Comparison of ENCODE assay signal across 4 worm cellular contexts in genomic region chrX:2495865-2496314, ce11.
A peak's percentile ranks its signal among the peaks of the same experiment; 100 is the strongest.
TF ChIP-seq lines count a peak whose summit lies in the region.

Gene rabr-1 (plus strand): TSS chrX:2496180.

TF ChIP-seq in whole organism, L2 larva, 48 proteins besides CTCF, POLR2A, EP300 and RAD21 (continues in another document):
- TF ChIP-seq gmeb-1 (tag; optimal IDR thresholded peaks at IDR 0.05; lab: Kevin White, UChicago) (peak; percentile 3), nhr-10 (tag; optimal IDR thresholded peaks at IDR 0.05; lab: Kevin White, UChicago) (no peak), ceh-16 (tag; optimal IDR thresholded peaks at IDR 0.05; lab: Kevin White, UChicago) (peak; percentile 34), nhr-21 (tag; optimal IDR thresholded peaks at IDR 0.05; lab: Kevin White, UChicago) (peak; percentile 51), lin-13 (GFP tag; optimal IDR thresholded peaks at IDR 0.05; lab: Kevin White, UChicago) (peak; percentile 11), nhr-129 (tag; optimal IDR thresholded peaks at IDR 0.05; lab: Kevin White, UChicago) (peak; percentile 72), crh-2 (tag; optimal IDR thresholded peaks at IDR 0.05; lab: Kevin White, UChicago) (no peak), ztf-1 (GFP tag; conservative IDR thresholded peaks at IDR 0.05; lab: Robert Waterston, UW) (no peak), lsy-2 (tag; optimal IDR thresholded peaks at IDR 0.05; lab: Kevin White, UChicago) (peak in 1 of 2 experiments; percentile 29), ama-1 (optimal IDR thresholded peaks at IDR 0.05; lab: Kevin White, UChicago) (no peak), mdl-1 (tag; optimal IDR thresholded peaks at IDR 0.05; lab: Kevin White, UChicago) (no peak), sma-9 (GFP tag; optimal IDR thresholded peaks at IDR 0.05; lab: Kevin White, UChicago) (peak; percentile 69), sma-9 (tag; optimal IDR thresholded peaks at IDR 0.05; lab: Kevin White, UChicago) (no peak), sem-4 (tag; optimal IDR thresholded peaks at IDR 0.05; lab: Kevin White, UChicago) (no peak), fos-1 (tag; optimal IDR thresholded peaks at IDR 0.05; lab: Kevin White, UChicago) (peak; percentile 55), nhr-12 (tag; optimal IDR thresholded peaks at IDR 0.05; lab: Kevin White, UChicago) (no peak), snpc-4 (tag; optimal IDR thresholded peaks at IDR 0.05; lab: Kevin White, UChicago) (peak; percentile 27), nhr-237 (tag; optimal IDR thresholded peaks at IDR 0.05; lab: Kevin White, UChicago) (no peak), blmp-1 (tag; optimal IDR thresholded peaks at IDR 0.05; lab: Kevin White, UChicago; ENCODE audit: insufficient read depth) (peak; percentile 82), egl-27 (tag; optimal IDR thresholded peaks at IDR 0.05; lab: Kevin White, UChicago) (peak; percentile 59), lin-11 (tag; optimal IDR thresholded peaks at IDR 0.05; lab: Kevin White, UChicago) (no peak), F13H6.1 (tag; optimal IDR thresholded peaks at IDR 0.05; lab: Kevin White, UChicago) (peak; percentile 67), C34F6.9 (tag; optimal IDR thresholded peaks at IDR 0.05; lab: Kevin White, UChicago) (peak; percentile 30)

TF ChIP-seq in whole organism, L4 larva, 104 proteins besides CTCF, POLR2A, EP300 and RAD21 (continues in another document):
- TF ChIP-seq saeg-2 (GFP tag; IDR thresholded peaks at IDR 0.05; lab: Robert Waterston, UW) = no peak
- no peak for TF ChIP-seq Y75B8A.6 (GFP tag; IDR thresholded peaks at IDR 0.05; lab: Robert Waterston, UW)
- peak; percentile 66 for TF ChIP-seq mep-1 (tag; optimal IDR thresholded peaks at IDR 0.05; lab: Kevin White, UChicago)
- TF ChIP-seq sdz-12 (GFP tag; optimal IDR thresholded peaks at IDR 0.05; lab: Kevin White, UChicago) = no peak
- no peak for TF ChIP-seq nhr-6 (tag; optimal IDR thresholded peaks at IDR 0.05; lab: Kevin White, UChicago)
- TF ChIP-seq dpl-1 (GFP tag; optimal IDR thresholded peaks at IDR 0.05; lab: Kevin White, UChicago) = no peak
- no peak for TF ChIP-seq fos-1 (tag; optimal IDR thresholded peaks at IDR 0.05; lab: Kevin White, UChicago)
- peak; percentile 64 for TF ChIP-seq hlh-11 (tag; optimal IDR thresholded peaks at IDR 0.05; lab: Kevin White, UChicago)
- TF ChIP-seq ceh-44 (GFP tag; IDR thresholded peaks at IDR 0.05; lab: Robert Waterston, UW) = no peak
- no peak for TF ChIP-seq ceh-28 (tag; optimal IDR thresholded peaks at IDR 0.05; lab: Kevin White, UChicago)
- TF ChIP-seq duxl-1 (tag; optimal IDR thresholded peaks at IDR 0.05; lab: Kevin White, UChicago; ENCODE audit: poor library complexity) = peak; percentile 13
- peak; percentile 42 for TF ChIP-seq dve-1 (tag; optimal IDR thresholded peaks at IDR 0.05; lab: Kevin White, UChicago; ENCODE audit: insufficient read depth)
- peak; percentile 8 for TF ChIP-seq rbr-2 (tag; optimal IDR thresholded peaks at IDR 0.05; lab: Kevin White, UChicago)
- peak in 1 of 2 experiments; percentile 31 for TF ChIP-seq mdl-1 (tag; optimal IDR thresholded peaks at IDR 0.05; lab: Kevin White, UChicago)
- peak; percentile 96 for TF ChIP-seq aha-1 (tag; lab: Kevin White, UChicago)
- TF ChIP-seq egl-43 (GFP tag; IDR thresholded peaks at IDR 0.05; lab: Robert Waterston, UW) = 0 out of 2 replicates have a peak, but pooled peaks have one; percentile 49
- no peak for TF ChIP-seq D1046.2 (GFP tag; IDR thresholded peaks at IDR 0.05; lab: Robert Waterston, UW)
- TF ChIP-seq spr-1 (tag; optimal IDR thresholded peaks at IDR 0.05; lab: Kevin White, UChicago) = no peak
- no peak for TF ChIP-seq daf-12 (tag; optimal IDR thresholded peaks at IDR 0.05; lab: Kevin White, UChicago)
- TF ChIP-seq daf-8 (GFP tag; IDR thresholded peaks at IDR 0.05; lab: Robert Waterston, UW) = no peak
- TF ChIP-seq nhr-28 (tag; optimal IDR thresholded peaks at IDR 0.05; lab: Kevin White, UChicago) = peak; percentile 82
- TF ChIP-seq Y48G9A.11 (GFP tag; IDR thresholded peaks at IDR 0.05; lab: Robert Waterston, UW) = no peak
- TF ChIP-seq cey-2 (tag; optimal IDR thresholded peaks at IDR 0.05; lab: Kevin White, UChicago; ENCODE audit: borderline replicate concordance, insufficient read depth) = no peak
- no peak for TF ChIP-seq spr-3 (GFP tag; optimal IDR thresholded peaks at IDR 0.05; lab: Kevin White, UChicago)

TF ChIP-seq in whole organism, late embryonic, 69 proteins besides CTCF, POLR2A, EP300 and RAD21:
- peak; percentile 7 for TF ChIP-seq ceh-34 (tag; optimal IDR thresholded peaks at IDR 0.05; lab: Kevin White, UChicago)
- peak; percentile 56 for TF ChIP-seq tbx-2 (tag; optimal IDR thresholded peaks at IDR 0.05; lab: Kevin White, UChicago)
- no peak for TF ChIP-seq lin-11 (tag; optimal IDR thresholded peaks at IDR 0.05; lab: Kevin White, UChicago)
- TF ChIP-seq ceh-18 (tag; optimal IDR thresholded peaks at IDR 0.05; lab: Kevin White, UChicago) = peak; percentile 12
- no peak for TF ChIP-seq fkh-10 (GFP tag; optimal IDR thresholded peaks at IDR 0.05; lab: Kevin White, UChicago)
- no peak for TF ChIP-seq elt-4 (tag; optimal IDR thresholded peaks at IDR 0.05; lab: Kevin White, UChicago)
- TF ChIP-seq ceh-30 (tag; optimal IDR thresholded peaks at IDR 0.05; lab: Kevin White, UChicago) = no peak
- TF ChIP-seq eyg-1 (tag; optimal IDR thresholded peaks at IDR 0.05; lab: Kevin White, UChicago) = no peak
- no peak for TF ChIP-seq mec-3 (tag; optimal IDR thresholded peaks at IDR 0.05; lab: Kevin White, UChicago; ENCODE audit: borderline replicate concordance)
- TF ChIP-seq ttx-3 (tag; optimal IDR thresholded peaks at IDR 0.05; lab: Kevin White, UChicago) = no peak
- TF ChIP-seq hlh-8 (tag; optimal IDR thresholded peaks at IDR 0.05; lab: Kevin White, UChicago) = no peak
- TF ChIP-seq madf-2 (tag; optimal IDR thresholded peaks at IDR 0.05; lab: Kevin White, UChicago) = no peak
- no peak for TF ChIP-seq elt-2 (tag; optimal IDR thresholded peaks at IDR 0.05; lab: Kevin White, UChicago)

TF ChIP-seq in whole organism, mixed stage, embryonic, 35 proteins besides CTCF, POLR2A, EP300 and RAD21:
- TF ChIP-seq lin-32 (GFP tag; optimal IDR thresholded peaks at IDR 0.05; lab: Kevin White, UChicago) = no peak
- TF ChIP-seq ces-1 (GFP tag; optimal IDR thresholded peaks at IDR 0.05; lab: Kevin White, UChicago) = no peak
- TF ChIP-seq snpc-4 (tag; optimal IDR thresholded peaks at IDR 0.05; lab: Kevin White, UChicago) = no peak
- TF ChIP-seq nhr-12 (tag; optimal IDR thresholded peaks at IDR 0.05; lab: Kevin White, UChicago) = no peak
- TF ChIP-seq sem-2 (GFP tag; optimal IDR thresholded peaks at IDR 0.05; lab: Kevin White, UChicago) = no peak
- TF ChIP-seq M03D4.4 (tag; optimal IDR thresholded peaks at IDR 0.05; lab: Kevin White, UChicago) = peak; percentile 30
- TF ChIP-seq lin-13 (tag; optimal IDR thresholded peaks at IDR 0.05; lab: Kevin White, UChicago) = peak; percentile 24
- TF ChIP-seq nhr-237 (tag; optimal IDR thresholded peaks at IDR 0.05; lab: Kevin White, UChicago) = no peak
- no peak for TF ChIP-seq nhr-28 (tag; optimal IDR thresholded peaks at IDR 0.05; lab: Kevin White, UChicago)
- no peak for TF ChIP-seq flh-1 (GFP tag; optimal IDR thresholded peaks at IDR 0.05; lab: Kevin White, UChicago)
- no peak for TF ChIP-seq drap-1 (GFP tag; optimal IDR thresholded peaks at IDR 0.05; lab: Kevin White, UChicago)
- TF ChIP-seq unc-120 (tag; optimal IDR thresholded peaks at IDR 0.05; lab: Kevin White, UChicago; ENCODE audit: poor library complexity, severe bottlenecking) = peak; percentile 39
- TF ChIP-seq ceh-43 (GFP tag; optimal IDR thresholded peaks at IDR 0.05; lab: Kevin White, UChicago) = no peak
- peak; percentile 56 for TF ChIP-seq unc-62 (GFP tag; optimal IDR thresholded peaks at IDR 0.05; lab: Kevin White, UChicago)
- no peak for TF ChIP-seq ztf-11 (tag; optimal IDR thresholded peaks at IDR 0.05; lab: Kevin White, UChicago)
- TF ChIP-seq zip-8 (tag; optimal IDR thresholded peaks at IDR 0.05; lab: Kevin White, UChicago) = no peak
- TF ChIP-seq unc-39 (tag; optimal IDR thresholded peaks at IDR 0.05; lab: Kevin White, UChicago) = no peak
- TF ChIP-seq bed-3 (GFP tag; optimal IDR thresholded peaks at IDR 0.05; lab: Kevin White, UChicago) = no peak
- no peak for TF ChIP-seq elt-1 (tag; optimal IDR thresholded peaks at IDR 0.05; lab: Kevin White, UChicago; ENCODE audit: borderline replicate concordance, insufficient read depth)
- no peak for TF ChIP-seq mab-5 (tag; optimal IDR thresholded peaks at IDR 0.05; lab: Kevin White, UChicago)
- TF ChIP-seq mep-1 (tag; optimal IDR thresholded peaks at IDR 0.05; lab: Kevin White, UChicago) = no peak
- TF ChIP-seq ceh-83 (GFP tag; optimal IDR thresholded peaks at IDR 0.05; lab: Kevin White, UChicago) = no peak
- no peak for TF ChIP-seq elt-3 (tag; optimal IDR thresholded peaks at IDR 0.05; lab: Kevin White, UChicago)
- TF ChIP-seq lsy-2 (tag; optimal IDR thresholded peaks at IDR 0.05; lab: Kevin White, UChicago) = no peak
- TF ChIP-seq nhr-2 (tag; optimal IDR thresholded peaks at IDR 0.05; lab: Kevin White, UChicago) = peak; percentile 46
- no peak for TF ChIP-seq tbx-8 (GFP tag; optimal IDR thresholded peaks at IDR 0.05; lab: Kevin White, UChicago)
- peak; percentile 42 for TF ChIP-seq pha-4 (tag; optimal IDR thresholded peaks at IDR 0.05; lab: Kevin White, UChicago)
- no peak for TF ChIP-seq cnd-1 (tag; optimal IDR thresholded peaks at IDR 0.05; lab: Kevin White, UChicago)
- no peak for TF ChIP-seq sptf-1 (tag; optimal IDR thresholded peaks at IDR 0.05; lab: Kevin White, UChicago)
- no peak for TF ChIP-seq nhr-76 (tag; optimal IDR thresholded peaks at IDR 0.05; lab: Kevin White, UChicago)
- TF ChIP-seq mls-2 (tag; optimal IDR thresholded peaks at IDR 0.05; lab: Kevin White, UChicago) = peak; percentile 55
- no peak for TF ChIP-seq ceh-39 (tag; optimal IDR thresholded peaks at IDR 0.05; lab: Kevin White, UChicago)
- peak; percentile 51 for TF ChIP-seq blmp-1 (tag; optimal IDR thresholded peaks at IDR 0.05; lab: Kevin White, UChicago)
- peak; percentile 68 for TF ChIP-seq ham-2 (GFP tag; optimal IDR thresholded peaks at IDR 0.05; lab: Kevin White, UChicago)
- TF ChIP-seq hlh-1 (tag; optimal IDR thresholded peaks at IDR 0.05; lab: Kevin White, UChicago) = no peak
TF ChIP-seq in whole organism, mixed stage, embryonic: peak in this region for 9.
